Worm (Caenorhabditis elegans) whole organism, L2 larva: ENCODE results near the gene R160.12.

Experiments used
- C34F6.9 ChIP-seq: fragments of 150-350 bp; optimal IDR thresholded peaks from 2 replicates; lab custom pipeline; 2014; ENCODE audit warnings: missing biosample characterization, missing genetic modification characterization
- F13H6.1 ChIP-seq: sonication (generic microtip); optimal IDR thresholded peaks from 2 replicates; lab custom pipeline; 2016; ENCODE audit warnings: missing genetic modification characterization, missing compliant biosample characterization
- Y55F3AM.14 ChIP-seq: fragments of 200-800 bp; sonication (Bioruptor generic); optimal IDR thresholded peaks from 2 replicates; lab custom pipeline; 2018; ENCODE audit warnings: mild to moderate bottlenecking, missing genetic modification characterization, missing compliant biosample characterization
- ceh-82 ChIP-seq: fragments of 150-350 bp; optimal IDR thresholded peaks from 2 replicates; lab custom pipeline; 2014; ENCODE audit warnings: missing biosample characterization, missing genetic modification characterization
- elt-3 ChIP-seq: sonication (generic microtip); optimal IDR thresholded peaks from 2 replicates; lab custom pipeline; 2017; ENCODE audit warnings: missing biosample characterization, missing genetic modification characterization
- lin-11 ChIP-seq: fragments of 150-350 bp; sonication (generic microtip); optimal IDR thresholded peaks from 2 replicates; lab custom pipeline; 2014; ENCODE audit warnings: missing biosample characterization, missing genetic modification characterization, inconsistent platforms, mixed read lengths
- lin-39 ChIP-seq: fragments of 150-350 bp; optimal IDR thresholded peaks from 2 replicates; lab custom pipeline; 2014; ENCODE audit warnings: missing biosample characterization, missing genetic modification reagents, missing genetic modification characterization
- lsy-2 ChIP-seq, 2 experiments: fragments of 150-350 bp in 1 of 2; sonication (generic microtip) in 1 of 2; optimal IDR thresholded peaks; 2 replicates each; lab custom pipeline; 2014 to 2017; ENCODE audit warnings: missing biosample characterization in 2 of 2, missing genetic modification characterization in 2 of 2
- nhr-77 ChIP-seq: fragments of 150-350 bp; optimal IDR thresholded peaks from 2 replicates; lab custom pipeline; 2014; ENCODE audit warnings: missing biosample characterization, missing genetic modification characterization
- skn-1 ChIP-seq: sonication (generic microtip); optimal IDR thresholded peaks from 2 replicates; lab custom pipeline; 2017; ENCODE audit warnings: missing biosample characterization, missing genetic modification characterization
- snpc-4 ChIP-seq: fragments of 150-350 bp; optimal IDR thresholded peaks from 2 replicates; lab custom pipeline; 2014; ENCODE audit warnings: missing biosample characterization, missing genetic modification characterization

DNA sequence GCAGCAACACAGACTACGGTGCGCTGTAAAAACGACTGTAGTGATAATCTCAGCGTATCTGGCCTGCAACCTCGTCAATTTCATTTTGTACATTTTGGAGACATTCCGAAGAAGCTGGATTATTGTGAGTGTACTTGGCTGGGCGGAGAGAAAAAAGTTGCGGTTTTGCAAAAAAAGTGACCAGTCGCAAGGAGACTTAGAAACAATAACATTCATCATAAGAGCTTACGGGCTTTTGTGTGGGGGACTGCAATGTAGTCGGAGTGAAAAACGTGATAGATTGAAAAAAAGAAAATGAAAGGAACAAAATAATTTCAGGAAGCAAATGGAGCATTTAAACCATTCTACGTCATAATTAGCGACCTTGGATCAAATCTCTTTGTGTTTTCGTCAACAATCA, 30.9 kb upstream of the R160.12 start:
- TF ChIP-seq Y55F3AM.14 (GFP tag; lab: Kevin White, UChicago) (no peak), F13H6.1 (tag; lab: Kevin White, UChicago) (no peak), C34F6.9 (tag; lab: Kevin White, UChicago) (no peak), lin-11 (tag; lab: Kevin White, UChicago) (no peak), lsy-2 (tag; optimal IDR thresholded peaks at IDR 0.05; lab: Kevin White, UChicago) (no peak), elt-3 (tag; lab: Kevin White, UChicago) (no peak), ceh-82 (no peak), snpc-4 (no peak), nhr-77 (tag; lab: Kevin White, UChicago) (no peak), skn-1 (tag; lab: Kevin White, UChicago) (no peak), lin-39 (no peak)
